Fruit fly (Drosophila melanogaster): ENCODE data around the gene CG7271.

The CG7271 gene

dm6 chr3L:18620988-18621734 lies 32.6 kb downstream of the CG7271 start (continued):
- TF ChIP-seq wek (GFP tag; optimal IDR thresholded peaks at IDR 0.05) (no peak), lbe (GFP tag; optimal IDR thresholded peaks at IDR 0.05) (peak; percentile 4), CkIIα-i1 (GFP tag; IDR thresholded peaks at IDR 0.05) (no peak), CG10321 (GFP tag; IDR thresholded peaks at IDR 0.05) (no peak), fd96Cb (tag; optimal IDR thresholded peaks at IDR 0.05) (peak; percentile 33), mirr (GFP tag; optimal IDR thresholded peaks at IDR 0.05) (peak; percentile 41), Side (GFP tag; optimal IDR thresholded peaks at IDR 0.05) (peak; percentile 54), CG10147 (GFP tag; optimal IDR thresholded peaks at IDR 0.05) (no peak), CG8765 (GFP tag; IDR thresholded peaks at IDR 0.05) (0 out of 2 replicates have a peak, but pooled peaks have one; percentile 14), CG3995 (GFP tag; optimal IDR thresholded peaks at IDR 0.05) (peak; percentile 90), CG14014 (GFP tag; IDR thresholded peaks at IDR 0.05) (peak; percentile 69), ewg (GFP tag; optimal IDR thresholded peaks at IDR 0.05) (peak; percentile 31), CG2712 (tag; optimal IDR thresholded peaks at IDR 0.05) (peak; percentile 58), gro (GFP tag; optimal IDR thresholded peaks at IDR 0.05) (peak; percentile 49), CG14667 (GFP tag; IDR thresholded peaks at IDR 0.05) (no peak), CG7963 (GFP tag; IDR thresholded peaks at IDR 0.05; ENCODE audit: partially characterized antibody) (peak; percentile 39; the same call in 1 of the 3 replicates), dpn (GFP tag; optimal IDR thresholded peaks at IDR 0.05) (peak; percentile 49 to 55), Stat92E (GFP tag; optimal IDR thresholded peaks at IDR 0.05) (peak in 1 of 3 experiments; percentile 53), CG34376 (GFP tag; optimal IDR thresholded peaks at IDR 0.05) (peak; percentile 70), odd (GFP tag; optimal IDR thresholded peaks at IDR 0.05) (no peak), CG18599 (GFP tag; optimal IDR thresholded peaks at IDR 0.05) (peak; percentile 64), psq (GFP tag; optimal IDR thresholded peaks at IDR 0.05) (no peak), pnt (GFP tag; optimal IDR thresholded peaks at IDR 0.05) (peak; percentile 21), CG3065 (GFP tag; optimal IDR thresholded peaks at IDR 0.05) (no peak), CG10959 (GFP tag; IDR thresholded peaks at IDR 0.05) (no peak), CG16815 (GFP tag; optimal IDR thresholded peaks at IDR 0.05) (no peak), CG4404 (GFP tag; IDR thresholded peaks at IDR 0.05) (no peak), Lhr (GFP tag; optimal IDR thresholded peaks at IDR 0.05) (peak; percentile 45), Lim3 (GFP tag; IDR thresholded peaks at IDR 0.05) (no peak), Dref (GFP tag; IDR thresholded peaks at IDR 0.05) (0 out of 2 replicates have a peak, but pooled peaks have one; percentile 16), CG17361 (GFP tag; IDR thresholded peaks at IDR 0.05) (no peak), Drgx (GFP tag; IDR thresholded peaks at IDR 0.05) (peak; percentile 19), corto (GFP tag; optimal IDR thresholded peaks at IDR 0.05) (no peak), stwl (tag; optimal IDR thresholded peaks at IDR 0.05) (peak; percentile 66), CG30020 (tag; optimal IDR thresholded peaks at IDR 0.05) (no peak), Sox102F (GFP tag; optimal IDR thresholded peaks at IDR 0.05) (peak; percentile 21), bsh (GFP tag; optimal IDR thresholded peaks at IDR 0.05) (peak in 1 of 2 experiments; percentile 61), CG4707 (GFP tag; optimal IDR thresholded peaks at IDR 0.05) (no peak), fd64A (GFP tag; optimal IDR thresholded peaks at IDR 0.05) (no peak), CG10462 (GFP tag; optimal IDR thresholded peaks at IDR 0.05) (no peak), crol (GFP tag; IDR thresholded peaks at IDR 0.05) (no peak), zen2 (GFP tag; IDR thresholded peaks at IDR 0.05; ENCODE audit: partially characterized antibody) (peak; percentile 42; the same call in 1 of the 3 replicates), NK7.1 (GFP tag; optimal IDR thresholded peaks at IDR 0.05) (peak; percentile 35), btn (GFP tag; optimal IDR thresholded peaks at IDR 0.05) (no peak), fd102C (GFP tag; optimal IDR thresholded peaks at IDR 0.05) (no peak), gem (tag; optimal IDR thresholded peaks at IDR 0.05) (peak; percentile 62), jumu (GFP tag; optimal IDR thresholded peaks at IDR 0.05) (peak; percentile 25), CG7839 (tag; optimal IDR thresholded peaks at IDR 0.05) (peak; percentile 45)
